Worm (Caenorhabditis elegans) whole organism, late embryonic: ENCODE data around the gene inx-3.

Source experiments
- C38D4.7 ChIP-seq: fragments of 200-800 bp; sonication (Bioruptor generic); optimal IDR thresholded peaks from 2 replicates; lab custom pipeline; 2018; ENCODE audit warnings: mild to moderate bottlenecking, missing genetic modification characterization, moderate library complexity, missing compliant biosample characterization
- K09A11.1 ChIP-seq: sonication (generic microtip); optimal IDR thresholded peaks from 2 replicates; lab custom pipeline; 2017; ENCODE audit warnings: antibody characterized with exemption, mild to moderate bottlenecking, missing genetic modification characterization, missing compliant biosample characterization; ENCODE audit not compliant: insufficient read depth
- ama-1 ChIP-seq: fragments of 150-350 bp; optimal IDR thresholded peaks from 2 replicates; lab custom pipeline; 2014
- ceh-19 ChIP-seq: fragments of 200-800 bp; sonication (Bioruptor generic); optimal IDR thresholded peaks from 2 replicates; lab custom pipeline; 2018; ENCODE audit warnings: mild to moderate bottlenecking, missing genetic modification characterization, missing compliant biosample characterization
- ceh-22 ChIP-seq: sonication (generic microtip); optimal IDR thresholded peaks from 2 replicates; lab custom pipeline; 2017; ENCODE audit warnings: missing biosample characterization, missing genetic modification characterization
- ceh-24 ChIP-seq: sonication (generic microtip); optimal IDR thresholded peaks from 2 replicates; lab custom pipeline; 2016; ENCODE audit warnings: mild to moderate bottlenecking, missing genetic modification characterization, missing compliant biosample characterization
- ceh-30 ChIP-seq: fragments of 150-350 bp; optimal IDR thresholded peaks from 2 replicates; lab custom pipeline; 2014; ENCODE audit warnings: missing biosample characterization, missing genetic modification characterization
- ceh-34 ChIP-seq: sonication (generic microtip); optimal IDR thresholded peaks from 2 replicates; lab custom pipeline; 2016; ENCODE audit warnings: mild to moderate bottlenecking, missing genetic modification characterization, missing compliant biosample characterization
- ceh-45 ChIP-seq: fragments of 200-800 bp; sonication (Bioruptor generic); IDR thresholded peaks from 2 replicates; pipeline ENCODE4 v1.3.6; 2022; ENCODE audit warnings: missing genetic modification reagents, missing genetic modification characterization, missing compliant biosample characterization
- ceh-48 ChIP-seq: sonication (generic microtip); optimal IDR thresholded peaks from 2 replicates; lab custom pipeline; 2016; ENCODE audit warnings: missing genetic modification characterization, inconsistent platforms, missing compliant biosample characterization
- ceh-9 ChIP-seq: sonication (generic microtip); optimal IDR thresholded peaks from 2 replicates; lab custom pipeline; 2016; ENCODE audit warnings: mild to moderate bottlenecking, missing genetic modification characterization, inconsistent platforms, missing compliant biosample characterization
- elt-2 ChIP-seq: sonication (generic microtip); optimal IDR thresholded peaks from 2 replicates; lab custom pipeline; 2016; ENCODE audit warnings: missing genetic modification reagents, missing genetic modification characterization, missing compliant biosample characterization
- eyg-1 ChIP-seq: sonication (generic microtip); optimal IDR thresholded peaks from 2 replicates; lab custom pipeline; 2016; ENCODE audit warnings: missing genotype, missing genetic modification characterization, missing compliant biosample characterization
- fkh-10 ChIP-seq: fragments of 150-350 bp; optimal IDR thresholded peaks from 2 replicates; lab custom pipeline; 2014; ENCODE audit warnings: missing biosample characterization, missing genetic modification reagents, missing genetic modification characterization
- fkh-6 ChIP-seq: sonication (generic microtip); optimal IDR thresholded peaks from 2 replicates; lab custom pipeline; 2016; ENCODE audit warnings: missing genetic modification characterization, missing compliant biosample characterization
- gmeb-2 ChIP-seq: sonication (generic microtip); optimal IDR thresholded peaks from 2 replicates; lab custom pipeline; 2016; ENCODE audit warnings: missing genetic modification characterization, inconsistent platforms, missing compliant biosample characterization
- hlh-13 ChIP-seq: fragments of 200-800 bp; sonication (Bioruptor generic); optimal IDR thresholded peaks from 2 replicates; lab custom pipeline; 2018; ENCODE audit warnings: mild to moderate bottlenecking, missing genetic modification characterization, missing compliant biosample characterization
- hlh-6 ChIP-seq: sonication (generic microtip); optimal IDR thresholded peaks from 2 replicates; lab custom pipeline; 2016; ENCODE audit warnings: missing genotype, missing genetic modification characterization, missing compliant biosample characterization
- madf-2 ChIP-seq: sonication (generic microtip); optimal IDR thresholded peaks from 2 replicates; lab custom pipeline; 2017; ENCODE audit warnings: missing genetic modification characterization, missing compliant biosample characterization
- nfya-1 ChIP-seq: sonication (generic microtip); optimal IDR thresholded peaks from 2 replicates; lab custom pipeline; 2017; ENCODE audit warnings: missing genetic modification characterization, mild to moderate bottlenecking, missing compliant biosample characterization, antibody characterized with exemption, moderate library complexity
- npax-4 ChIP-seq: sonication (generic microtip); optimal IDR thresholded peaks from 2 replicates; lab custom pipeline; 2016; ENCODE audit warnings: missing genetic modification characterization, missing compliant biosample characterization
- odd-2 ChIP-seq: sonication (generic microtip); optimal IDR thresholded peaks from 2 replicates; lab custom pipeline; 2017; ENCODE audit warnings: antibody characterized with exemption, mild to moderate bottlenecking, missing genetic modification characterization, missing compliant biosample characterization
- pat-9 ChIP-seq: fragments of 200-800 bp; sonication (Bioruptor generic); optimal IDR thresholded peaks from 2 replicates; lab custom pipeline; 2018; ENCODE audit warnings: mild to moderate bottlenecking, missing genetic modification characterization, moderate library complexity, missing compliant biosample characterization
- sdc-2 ChIP-seq: sonication (generic microtip); optimal IDR thresholded peaks from 2 replicates; lab custom pipeline; 2016; ENCODE audit warnings: missing genotype, missing genetic modification characterization, missing compliant biosample characterization
- sox-2 ChIP-seq: fragments of 200-800 bp; sonication (Bioruptor generic); IDR thresholded peaks from 2 replicates; pipeline ENCODE4 v1.3.6; 2022; ENCODE audit warnings: missing genetic modification reagents, missing genetic modification characterization, missing compliant biosample characterization
- sox-4 ChIP-seq: sonication (generic microtip); optimal IDR thresholded peaks from 2 replicates; lab custom pipeline; 2017; ENCODE audit warnings: mild to moderate bottlenecking, missing genetic modification characterization, inconsistent platforms, missing compliant biosample characterization
- tbx-2 ChIP-seq: sonication (generic microtip); optimal IDR thresholded peaks from 2 replicates; lab custom pipeline; 2016; ENCODE audit warnings: missing genetic modification characterization, missing compliant biosample characterization
- tbx-7 ChIP-seq: sonication (generic microtip); optimal IDR thresholded peaks from 2 replicates; lab custom pipeline; 2016; ENCODE audit warnings: missing genotype, missing genetic modification characterization, missing compliant biosample characterization
- unc-3 ChIP-seq, 2 experiments: fragments of 200-800 bp in 1 of 2; sonication (Bioruptor generic) in 1 of 2; sonication (generic microtip) in 1 of 2; conservative IDR thresholded peaks in 1 of 2; optimal IDR thresholded peaks in 1 of 2; 2 replicates each; pipeline versions ENCODE4 v1.3.6 to Lab custom; 2016 to 2022; ENCODE audit warnings: missing compliant biosample characterization in 2 of 2, missing genetic modification characterization in 2 of 2, missing genetic modification reagents in 1 of 2
- unc-55 ChIP-seq: sonication (generic microtip); optimal IDR thresholded peaks from 2 replicates; lab custom pipeline; 2017; ENCODE audit warnings: missing biosample characterization, missing genetic modification reagents, missing genetic modification characterization
- unc-86 ChIP-seq: sonication (generic microtip); optimal IDR thresholded peaks from 2 replicates; lab custom pipeline; 2016; ENCODE audit warnings: missing genetic modification characterization, missing compliant biosample characterization
- zip-5 ChIP-seq: sonication (generic microtip); optimal IDR thresholded peaks from 2 replicates; lab custom pipeline; 2016; ENCODE audit warnings: missing genetic modification characterization, missing compliant biosample characterization
- ztf-16 ChIP-seq: sonication (generic microtip); optimal IDR thresholded peaks from 2 replicates; lab custom pipeline; 2017; ENCODE audit warnings: missing genetic modification characterization, missing compliant biosample characterization

inx-3 gene

ce11 chrX:5984581-5985039 is 11.3 kb upstream of the inx-3 start, which contains the start of gene klp-13 (continued):
- no peak for TF ChIP-seq odd-2
- no peak for TF ChIP-seq ama-1 (lab: Kevin White, UChicago)
- TF ChIP-seq ceh-9 (tag; lab: Kevin White, UChicago), result no peak
- no peak for TF ChIP-seq eyg-1
- TF ChIP-seq ceh-30 (tag; lab: Kevin White, UChicago), result no peak
- TF ChIP-seq ceh-45 (GFP tag; lab: Robert Waterston, UW), result no peak
- TF ChIP-seq tbx-2 (tag; lab: Kevin White, UChicago), result peak; percentile 81
- TF ChIP-seq elt-2, result peak; percentile 9
- TF ChIP-seq fkh-10 (GFP tag; lab: Kevin White, UChicago), result no peak
- no peak for TF ChIP-seq ceh-22 (tag; lab: Kevin White, UChicago)
- TF ChIP-seq gmeb-2 (tag; lab: Kevin White, UChicago), result no peak
- TF ChIP-seq pat-9 (tag; lab: Kevin White, UChicago), result no peak
- no peak for TF ChIP-seq madf-2
- no peak for TF ChIP-seq zip-5
- TF ChIP-seq ceh-34 (tag; lab: Kevin White, UChicago), result peak; percentile 79
- no peak for TF ChIP-seq fkh-6
- TF ChIP-seq unc-86, result no peak
- TF ChIP-seq unc-3 (GFP tag; conservative IDR thresholded peaks at IDR 0.05; lab: Robert Waterston, UW), result no peak
- TF ChIP-seq unc-3 (tag; optimal IDR thresholded peaks at IDR 0.05; lab: Kevin White, UChicago), result no peak
- TF ChIP-seq C38D4.7 (GFP tag; lab: Kevin White, UChicago), result no peak
- peak; percentile 64 for TF ChIP-seq hlh-6 (tag; lab: Kevin White, UChicago)
- peak; percentile 69 for TF ChIP-seq sdc-2
- TF ChIP-seq, all 69 proteins: peak for 30

DNA sequence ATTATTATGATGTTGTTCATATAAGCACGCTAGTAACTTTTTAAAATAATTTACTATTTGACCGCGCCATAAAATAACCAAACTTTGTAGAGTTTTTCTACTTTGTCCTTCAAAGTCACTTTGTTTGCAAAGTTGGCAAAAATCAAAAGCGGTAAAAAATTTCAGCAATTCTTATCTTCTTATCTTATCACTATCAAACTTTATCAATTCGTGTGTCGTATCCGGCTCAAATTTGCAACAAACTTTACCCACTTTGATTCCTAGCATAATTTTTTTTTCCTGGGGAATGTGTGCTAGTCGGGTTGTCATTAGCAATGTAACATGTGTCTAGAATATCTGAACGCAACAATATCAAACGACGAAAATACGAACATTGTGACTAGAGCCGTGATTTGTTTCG is 10.2 kb upstream of the inx-3 start:
- TF ChIP-seq elt-2 (peak; percentile 72), tbx-7 (tag; lab: Kevin White, UChicago) (no peak)

DNA sequence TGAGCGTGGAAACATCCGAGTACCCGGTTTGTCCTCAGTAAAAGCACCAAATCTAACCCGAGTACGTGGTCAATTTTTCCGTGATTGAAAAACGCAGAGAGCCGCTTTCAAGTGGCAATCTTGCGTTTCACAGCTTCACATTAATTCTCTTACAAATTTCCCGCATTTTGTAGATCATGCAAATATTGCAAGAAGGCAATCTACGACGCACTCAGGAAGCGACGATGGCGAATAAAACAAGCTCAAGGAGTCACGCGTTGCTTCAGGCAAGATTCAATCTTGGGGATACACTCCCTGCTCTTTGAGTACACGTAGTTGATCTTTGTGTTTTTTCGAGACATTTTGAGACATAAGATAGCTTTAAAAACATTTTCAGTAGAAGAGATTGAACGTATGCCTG is 8.0 kb upstream of the inx-3 start:
- no peak for TF ChIP-seq sox-4 (tag; lab: Kevin White, UChicago)

DNA sequence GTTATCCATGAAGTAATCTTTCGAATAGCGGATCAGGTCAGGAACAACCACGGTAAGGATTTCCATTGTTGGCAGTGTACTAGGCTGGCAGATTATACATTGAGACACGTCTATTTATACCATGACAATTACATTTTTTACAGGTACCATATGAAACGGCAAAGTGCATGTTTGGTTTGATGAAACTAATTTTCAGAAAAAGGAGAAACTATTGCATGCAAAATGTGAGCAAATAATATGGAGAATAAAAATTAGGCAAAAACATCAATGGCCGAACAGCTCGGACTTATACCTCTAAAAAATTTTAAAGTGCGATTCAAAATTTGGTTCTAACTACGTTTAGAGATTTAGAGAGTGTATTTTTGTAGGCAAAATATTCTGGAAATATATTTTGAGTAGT is 3.2 kb upstream of the inx-3 start, which contains the start of gene F22F4.5:
Gene F22F4.5 (minus strand): TSS at position 101 of the 400 bp plus-strand sequence.
- TF ChIP-seq nfya-1 (tag; lab: Kevin White, UChicago), result no peak
- no peak for TF ChIP-seq ztf-16 (tag; lab: Kevin White, UChicago)
- TF ChIP-seq hlh-13 (GFP tag; lab: Kevin White, UChicago), result no peak
- TF ChIP-seq K09A11.1, result no peak
- TF ChIP-seq npax-4 (tag; lab: Kevin White, UChicago), result no peak
- TF ChIP-seq ceh-48 (tag; lab: Kevin White, UChicago), result no peak
- TF ChIP-seq ceh-24 (tag; lab: Kevin White, UChicago), result no peak
- TF ChIP-seq ama-1 (lab: Kevin White, UChicago), result no peak
- TF ChIP-seq unc-55, result no peak
- TF ChIP-seq, all 69 proteins: peak for 0

- TF ChIP-seq ceh-19 (GFP tag; lab: Kevin White, UChicago), result no peak
- TF ChIP-seq sox-2 (GFP tag; lab: Robert Waterston, UW), result peak; percentile 66
- TF ChIP-seq ceh-48 (tag; lab: Kevin White, UChicago), result no peak
- TF ChIP-seq sox-4 (tag; lab: Kevin White, UChicago), result no peak
Measured at ce11 chrX:5994004-5994403, 2.0 kb upstream of the inx-3 start.
